Worm (Caenorhabditis elegans) whole organism, L2 larva: ENCODE data around the gene lhpp-1.

ENCODE experiments used
- F13H6.1 ChIP-seq: sonication (generic microtip); optimal IDR thresholded peaks from 2 replicates; lab custom pipeline; 2016; ENCODE audit warnings: missing genetic modification characterization, missing compliant biosample characterization
- R02D3.7 ChIP-seq: fragments of 150-350 bp; optimal IDR thresholded peaks from 2 replicates; lab custom pipeline; 2014; ENCODE audit warnings: missing biosample characterization, missing genetic modification characterization
- dmd-4 ChIP-seq: sonication (generic microtip); optimal IDR thresholded peaks from 2 replicates; lab custom pipeline; 2017; ENCODE audit warnings: missing biosample characterization, missing genetic modification characterization
- egl-27 ChIP-seq: sonication (generic microtip); optimal IDR thresholded peaks from 3 replicates; lab custom pipeline; 2017; ENCODE audit warnings: missing biosample characterization, missing genetic modification reagents, missing genetic modification characterization
- fos-1 ChIP-seq: fragments of 150-350 bp; optimal IDR thresholded peaks from 2 replicates; lab custom pipeline; 2014; ENCODE audit warnings: missing biosample characterization, missing genetic modification characterization
- lin-13 ChIP-seq: fragments of 150-350 bp; optimal IDR thresholded peaks from 2 replicates; lab custom pipeline; 2014; ENCODE audit warnings: missing biosample characterization, missing genetic modification reagents, missing genetic modification characterization
- mab-5 ChIP-seq: fragments of 150-350 bp; optimal IDR thresholded peaks from 2 replicates; lab custom pipeline; 2014; ENCODE audit warnings: missing biosample characterization, missing genetic modification characterization
- nhr-10 ChIP-seq: sonication (generic microtip); optimal IDR thresholded peaks from 2 replicates; lab custom pipeline; 2017; ENCODE audit warnings: missing biosample characterization, missing genetic modification characterization
- nhr-6 ChIP-seq: fragments of 150-350 bp; optimal IDR thresholded peaks from 2 replicates; lab custom pipeline; 2014; ENCODE audit warnings: missing biosample characterization, missing genetic modification characterization
- snpc-4 ChIP-seq: fragments of 150-350 bp; optimal IDR thresholded peaks from 2 replicates; lab custom pipeline; 2014; ENCODE audit warnings: missing biosample characterization, missing genetic modification characterization
- unc-39 ChIP-seq: fragments of 150-350 bp; optimal IDR thresholded peaks from 2 replicates; lab custom pipeline; 2014; ENCODE audit warnings: missing biosample characterization, missing genetic modification characterization
- unc-62 ChIP-seq: fragments of 150-350 bp; optimal IDR thresholded peaks from 2 replicates; lab custom pipeline; 2014; ENCODE audit warnings: missing biosample characterization, missing genetic modification reagents, missing genetic modification characterization
- ztf-11 ChIP-seq: sonication (generic microtip); optimal IDR thresholded peaks from 2 replicates; lab custom pipeline; 2017; ENCODE audit warnings: missing biosample characterization, missing genetic modification characterization

- TF ChIP-seq dmd-4 (no peak), unc-39 (no peak), egl-27 (tag; lab: Kevin White, UChicago) (no peak), unc-62 (GFP tag; lab: Kevin White, UChicago) (no peak), snpc-4 (no peak), F13H6.1 (no peak), mab-5 (tag; lab: Kevin White, UChicago) (no peak), nhr-6 (no peak), ztf-11 (no peak), fos-1 (tag; lab: Kevin White, UChicago) (no peak), nhr-10 (tag; lab: Kevin White, UChicago) (no peak), lin-13 (GFP tag; lab: Kevin White, UChicago) (peak; percentile 42), R02D3.7 (tag; lab: Kevin White, UChicago) (no peak)
Observed at ce11 chrV:12065859-12066258, 45.7 kb downstream of the lhpp-1 start.
